Worm (Caenorhabditis elegans) whole organism, L4 larva: ENCODE data around the gene Y62H9A.4.

Source experiments
- attf-4 ChIP-seq: sonication (generic microtip); optimal IDR thresholded peaks from 3 replicates; lab custom pipeline; 2017; ENCODE audit warnings: missing biosample characterization, missing genetic modification characterization
- daf-16 ChIP-seq, 3 experiments: sonication (generic microtip); optimal IDR thresholded peaks; 2 replicates each; lab custom pipeline; 2016 to 2017; ENCODE audit warnings: missing genetic modification characterization in 3 of 3, missing genetic modification reagents in 3 of 3, mild to moderate bottlenecking in 2 of 3, missing compliant biosample characterization in 2 of 3, missing biosample characterization in 1 of 3, moderate library complexity in 1 of 3
- jun-1 ChIP-seq: fragments of 150-350 bp; optimal IDR thresholded peaks from 2 replicates; lab custom pipeline; 2014; ENCODE audit warnings: missing biosample characterization, missing genetic modification reagents, missing genetic modification characterization
- lin-1 ChIP-seq: fragments of 200-800 bp; sonication (Bioruptor generic); IDR thresholded peaks from 2 replicates; pipeline ENCODE4 v1.3.6; 2022; ENCODE audit warnings: missing genetic modification reagents, missing genetic modification characterization, missing compliant biosample characterization
- lin-39 ChIP-seq: fragments of 150-350 bp; optimal IDR thresholded peaks from 2 replicates; lab custom pipeline; 2014; ENCODE audit warnings: missing biosample characterization, missing genetic modification reagents, missing genetic modification characterization
- lsy-2 ChIP-seq, 2 experiments: fragments of 150-350 bp in 1 of 2; sonication (generic microtip) in 1 of 2; optimal IDR thresholded peaks; 2 replicates each; lab custom pipeline; 2014 to 2017; ENCODE audit warnings: missing biosample characterization in 2 of 2, missing genetic modification characterization in 2 of 2
- nhr-237 ChIP-seq: sonication (generic microtip); optimal IDR thresholded peaks from 2 replicates; lab custom pipeline; 2017; ENCODE audit warnings: missing biosample characterization, missing genetic modification characterization
- nhr-77 ChIP-seq: fragments of 150-350 bp; optimal IDR thresholded peaks from 2 replicates; lab custom pipeline; 2014; ENCODE audit warnings: missing biosample characterization, missing genetic modification characterization

- TF ChIP-seq lin-1 (GFP tag; lab: Robert Waterston, UW) (no peak), jun-1 (tag; lab: Kevin White, UChicago) (no peak), lsy-2 (tag; optimal IDR thresholded peaks at IDR 0.05; lab: Kevin White, UChicago) (no peak), nhr-77 (tag; lab: Kevin White, UChicago) (no peak), lin-39 (tag; lab: Kevin White, UChicago) (no peak), daf-16 (GFP tag; optimal IDR thresholded peaks at IDR 0.05; lab: Kevin White, UChicago) (no peak), daf-16 (tag; optimal IDR thresholded peaks at IDR 0.05; lab: Kevin White, UChicago) (no peak), nhr-237 (tag; lab: Kevin White, UChicago) (no peak), attf-4 (tag; lab: Kevin White, UChicago) (no peak)
These were observed 22.7 kb downstream of the Y62H9A.4 start, which contains the start of gene Y62H9A.10 for ce11 chrX:11902661-11903060.
